Fruit fly (Drosophila melanogaster) whole organism, embryonic: ENCODE results near the gene Nca.

Experiments
- Abd-B ChIP-seq: fragments of 200-800 bp; sonication (Bioruptor generic); optimal IDR thresholded peaks from 2 replicates; lab custom pipeline; 2018; ENCODE audit warnings: missing biosample characterization, mild to moderate bottlenecking, missing genetic modification characterization, moderate library complexity
- Awh ChIP-seq: fragments of 200-800 bp; sonication (Bioruptor generic); IDR thresholded peaks from 2 replicates; pipeline ENCODE4, ENCODE4 v1.3.6; 2022; ENCODE audit warnings: missing biosample characterization, missing genetic modification characterization
- Bteb2 ChIP-seq: fragments of 200-800 bp; sonication (Bioruptor generic); optimal IDR thresholded peaks from 2 replicates; lab custom pipeline; 2016; ENCODE audit warnings: missing biosample characterization, missing genetic modification characterization
- CG10462 ChIP-seq: fragments of 200-800 bp; sonication (Bioruptor generic); optimal IDR thresholded peaks from 2 replicates; lab custom pipeline; 2016; ENCODE audit warnings: missing biosample characterization, missing genetic modification characterization
- CG11085 ChIP-seq: fragments of 200-800 bp; sonication (Bioruptor generic); IDR thresholded peaks from 2 replicates; pipeline ENCODE4 v1.3.6; 2022; ENCODE audit warnings: missing biosample characterization, missing genetic modification characterization
- CG12391 ChIP-seq: fragments of 200-800 bp; sonication (Bioruptor generic); optimal IDR thresholded peaks from 3 replicates; lab custom pipeline; 2018; ENCODE audit warnings: missing biosample characterization, mild to moderate bottlenecking, missing genetic modification characterization, moderate library complexity
- CG12942 ChIP-seq: fragments of 200-800 bp; sonication (Bioruptor generic); optimal IDR thresholded peaks from 3 replicates; lab custom pipeline; 2016; ENCODE audit warnings: missing biosample characterization, missing genetic modification characterization
- CG14441 ChIP-seq: fragments of 200-800 bp; sonication (Bioruptor generic); IDR thresholded peaks from 2 replicates; pipeline ENCODE4 v1.3.6; 2022; ENCODE audit warnings: missing biosample characterization, missing genetic modification characterization
- CG14667 ChIP-seq: fragments of 200-800 bp; sonication (Bioruptor generic); IDR thresholded peaks from 2 replicates; pipeline ENCODE4 v1.3.6; 2022; ENCODE audit warnings: missing biosample characterization, missing genetic modification characterization
- CG14860 ChIP-seq: fragments of 200-800 bp; sonication (Bioruptor generic); IDR thresholded peaks from 3 replicates; pipeline ENCODE4 v1.3.6; 2022; ENCODE audit warnings: missing biosample characterization, missing genetic modification characterization; ENCODE audit not compliant: partially characterized antibody
- CG15479 ChIP-seq: fragments of 200-800 bp; sonication (Bioruptor generic); optimal IDR thresholded peaks from 3 replicates; lab custom pipeline; 2019; ENCODE audit warnings: missing biosample characterization, mild to moderate bottlenecking, missing genetic modification characterization, moderate library complexity
- CG18764 ChIP-seq: fragments of 200-800 bp; sonication (Bioruptor generic); optimal IDR thresholded peaks from 3 replicates; lab custom pipeline; 2016; ENCODE audit warnings: missing biosample characterization, missing genetic modification characterization
- CG2678 ChIP-seq: fragments of 200-800 bp; sonication (Bioruptor generic); optimal IDR thresholded peaks from 3 replicates; lab custom pipeline; 2019; ENCODE audit warnings: missing biosample characterization, mild to moderate bottlenecking, missing genetic modification characterization, moderate library complexity
- CG34224 ChIP-seq: fragments of 200-800 bp; sonication (Bioruptor generic); IDR thresholded peaks from 3 replicates; pipeline ENCODE4 v1.3.6; 2022; ENCODE audit warnings: missing biosample characterization, missing genetic modification characterization; ENCODE audit not compliant: partially characterized antibody
- CG3726 ChIP-seq: fragments of 200-800 bp; sonication (Bioruptor generic); IDR thresholded peaks from 3 replicates; pipeline ENCODE4, ENCODE4 v1.3.6; 2022; ENCODE audit warnings: missing biosample characterization, missing genetic modification characterization
- CG4360 ChIP-seq: fragments of 200-800 bp; sonication (Bioruptor generic); IDR thresholded peaks from 2 replicates; pipeline ENCODE4 v1.3.6; 2022; ENCODE audit warnings: missing biosample characterization, missing genetic modification characterization
- CG6175 ChIP-seq: fragments of 200-800 bp; sonication (Bioruptor generic); IDR thresholded peaks from 3 replicates; pipeline ENCODE4 v1.3.6; 2022; ENCODE audit warnings: missing biosample characterization, missing genetic modification characterization
- CG6683 ChIP-seq: fragments of 200-800 bp; sonication (Bioruptor generic); optimal IDR thresholded peaks from 2 replicates; lab custom pipeline; 2017; ENCODE audit warnings: missing biosample characterization, mild to moderate bottlenecking, missing genetic modification characterization, missing genetic modification reagents
- CG6689 ChIP-seq: fragments of 200-800 bp; sonication (Bioruptor generic); IDR thresholded peaks from 2 replicates; pipeline ENCODE4 v1.3.6; 2022; ENCODE audit warnings: missing biosample characterization, missing genetic modification characterization
- CG7556 ChIP-seq: fragments of 200-800 bp; sonication (Bioruptor generic); optimal IDR thresholded peaks from 2 replicates; lab custom pipeline; 2017; ENCODE audit warnings: missing biosample characterization, mild to moderate bottlenecking, missing genetic modification characterization
- CG8478 ChIP-seq: fragments of >200 bp; optimal IDR thresholded peaks from 2 replicates; lab custom pipeline; 2018
- CG8924 ChIP-seq: fragments of 200-800 bp; optimal IDR thresholded peaks from 3 replicates; lab custom pipeline; 2019; ENCODE audit warnings: missing biosample characterization, mild to moderate bottlenecking, missing genetic modification characterization, moderate library complexity
- HLH4C ChIP-seq: fragments of 200-800 bp; sonication (Bioruptor generic); IDR thresholded peaks from 3 replicates; pipeline ENCODE4 v1.3.6; 2022; ENCODE audit warnings: missing biosample characterization, missing genetic modification characterization; ENCODE audit not compliant: partially characterized antibody
- HLHmδ ChIP-seq: fragments of 200-800 bp; sonication (Bioruptor generic); optimal IDR thresholded peaks from 2 replicates; lab custom pipeline; 2018; ENCODE audit warnings: missing biosample characterization, mild to moderate bottlenecking, missing genetic modification characterization, moderate library complexity
- Hey ChIP-seq: fragments of 200-800 bp; sonication (Bioruptor generic); optimal IDR thresholded peaks from 3 replicates; lab custom pipeline; 2018; ENCODE audit warnings: missing biosample characterization, mild to moderate bottlenecking, missing genetic modification characterization
- Mad ChIP-seq: fragments of 200-800 bp; sonication (Bioruptor generic); optimal IDR thresholded peaks from 2 replicates; lab custom pipeline; 2016; ENCODE audit warnings: missing biosample characterization, missing genetic modification characterization
- Mrtf ChIP-seq: fragments of 200-800 bp; sonication (Bioruptor generic); IDR thresholded peaks from 3 replicates; pipeline ENCODE4 v1.3.6; 2022; ENCODE audit warnings: missing biosample characterization, missing genetic modification characterization
- Ravus ChIP-seq: fragments of 200-800 bp; sonication (Bioruptor generic); IDR thresholded peaks from 2 replicates; pipeline ENCODE4 v1.3.6; 2022; ENCODE audit warnings: missing biosample characterization, missing genetic modification characterization
- Sox102F ChIP-seq: fragments of 200-800 bp; sonication (Bioruptor generic); optimal IDR thresholded peaks from 2 replicates; lab custom pipeline; 2018; ENCODE audit warnings: missing biosample characterization, mild to moderate bottlenecking, missing genetic modification characterization, moderate library complexity
- TFAM ChIP-seq: fragments of 200-800 bp; sonication (Bioruptor generic); optimal IDR thresholded peaks from 2 replicates; lab custom pipeline; 2017; ENCODE audit warnings: missing biosample characterization, missing genetic modification characterization, inconsistent platforms
- Vsx1 ChIP-seq: fragments of 200-800 bp; sonication (Bioruptor generic); optimal IDR thresholded peaks from 2 replicates; lab custom pipeline; 2017; ENCODE audit warnings: missing biosample characterization, mild to moderate bottlenecking, missing genetic modification characterization, missing genetic modification reagents
- ab ChIP-seq: fragments of 200-800 bp; sonication (Bioruptor generic); optimal IDR thresholded peaks from 2 replicates; lab custom pipeline; 2016; ENCODE audit warnings: missing biosample characterization, missing genetic modification characterization
- caup ChIP-seq: fragments of 200-800 bp; sonication (Bioruptor generic); optimal IDR thresholded peaks from 3 replicates; lab custom pipeline; 2017; ENCODE audit warnings: missing biosample characterization, mild to moderate bottlenecking, missing genetic modification characterization, moderate library complexity; ENCODE audit not compliant: severe bottlenecking
- crc ChIP-seq: fragments of 200-800 bp; sonication (Bioruptor generic); optimal IDR thresholded peaks from 2 replicates; lab custom pipeline; 2016; ENCODE audit warnings: missing biosample characterization, missing genetic modification characterization
- crol ChIP-seq: fragments of 200-800 bp; sonication (Bioruptor generic); IDR thresholded peaks from 2 replicates; pipeline ENCODE4 v1.3.6; 2022; ENCODE audit warnings: missing biosample characterization, missing genetic modification characterization
- dan ChIP-seq: fragments of 200-800 bp; sonication (Bioruptor generic); IDR thresholded peaks from 2 replicates; pipeline ENCODE4 v1.3.6; 2022; ENCODE audit warnings: missing biosample characterization, missing genetic modification characterization
- dm ChIP-seq: fragments of 200-800 bp; sonication (Bioruptor generic); optimal IDR thresholded peaks from 3 replicates; lab custom pipeline; 2016; ENCODE audit warnings: missing biosample characterization, missing genetic modification characterization
- fd102C ChIP-seq: fragments of 200-800 bp; sonication (Bioruptor generic); optimal IDR thresholded peaks from 2 replicates; lab custom pipeline; 2018; ENCODE audit warnings: missing biosample characterization, mild to moderate bottlenecking, missing genetic modification characterization, moderate library complexity
- ftz-f1 ChIP-seq: fragments of 200-800 bp; sonication (Bioruptor generic); optimal IDR thresholded peaks from 2 replicates; lab custom pipeline; 2016; ENCODE audit warnings: missing biosample characterization, missing genetic modification characterization
- gcm2 ChIP-seq: fragments of 200-800 bp; sonication (Bioruptor generic); optimal IDR thresholded peaks from 2 replicates; lab custom pipeline; 2016; ENCODE audit warnings: missing biosample characterization, missing genetic modification characterization
- h ChIP-seq: fragments of >200 bp; optimal IDR thresholded peaks from 2 replicates; lab custom pipeline; 2017
- knrl ChIP-seq: fragments of 200-800 bp; sonication (Bioruptor generic); IDR thresholded peaks from 3 replicates; pipeline ENCODE4 v1.3.6; 2022; ENCODE audit warnings: missing biosample characterization, missing genetic modification characterization; ENCODE audit not compliant: partially characterized antibody
- lbe ChIP-seq: fragments of 200-800 bp; sonication (Bioruptor generic); optimal IDR thresholded peaks from 2 replicates; lab custom pipeline; 2016; ENCODE audit warnings: missing biosample characterization, mild to moderate bottlenecking, missing genetic modification characterization
- pros ChIP-seq: fragments of 200-800 bp; sonication (Bioruptor generic); optimal IDR thresholded peaks from 3 replicates; lab custom pipeline; 2019; ENCODE audit warnings: missing biosample characterization, mild to moderate bottlenecking, missing genetic modification characterization, moderate library complexity
- ranshi ChIP-seq: fragments of 200-800 bp; sonication (Bioruptor generic); IDR thresholded peaks from 2 replicates; pipeline ENCODE4 v1.3.6; 2022; ENCODE audit warnings: missing biosample characterization, missing genetic modification characterization
- sc ChIP-seq, 3 experiments: fragments of >200 bp in 2 of 3; fragments of 200-800 bp in 1 of 3; sonication (Bioruptor generic) in 1 of 3; optimal IDR thresholded peaks; 2 replicates in 2 of 3; 3 replicates in 1 of 3; lab custom pipeline; 2017; ENCODE audit warnings: mild to moderate bottlenecking in 1 of 3, missing biosample characterization in 1 of 3, missing genetic modification characterization in 1 of 3, missing genetic modification reagents in 1 of 3
- shn ChIP-seq: fragments of 200-800 bp; sonication (Bioruptor generic); optimal IDR thresholded peaks from 3 replicates; lab custom pipeline; 2016; ENCODE audit warnings: missing biosample characterization, missing genetic modification characterization
- slou ChIP-seq: fragments of 200-800 bp; sonication (Bioruptor generic); optimal IDR thresholded peaks from 3 replicates; lab custom pipeline; 2016; ENCODE audit warnings: missing biosample characterization, missing genetic modification characterization
- sob ChIP-seq: fragments of 200-800 bp; sonication (Bioruptor generic); IDR thresholded peaks from 2 replicates; pipeline ENCODE4 v1.3.6; 2022; ENCODE audit warnings: missing biosample characterization, missing genetic modification characterization
- tna ChIP-seq: fragments of 200-800 bp; sonication (Bioruptor generic); IDR thresholded peaks from 2 replicates; pipeline ENCODE4 v1.3.6; 2022; ENCODE audit warnings: missing biosample characterization, missing genetic modification characterization; ENCODE audit not compliant: partially characterized antibody
- trh ChIP-seq: fragments of 200-800 bp; sonication (Bioruptor generic); optimal IDR thresholded peaks from 2 replicates; lab custom pipeline; 2016; ENCODE audit warnings: missing biosample characterization, missing genetic modification characterization

Gene Nca

dm6 chr3L:19991714-19992231 lies at the start of gene Nca, which contains the start of gene CG7646 (continued):
- TF ChIP-seq CG11085 (GFP tag; lab: Robert Waterston, UW) (no peak), fd102C (GFP tag; lab: Kevin White, UChicago) (no peak), Abd-B (GFP tag; lab: Kevin White, UChicago) (no peak), TFAM (GFP tag; lab: Kevin White, UChicago) (no peak), CG14667 (no peak), Mrtf (GFP tag; lab: Robert Waterston, UW) (no peak), crol (GFP tag; lab: Robert Waterston, UW) (no peak), CG14860 (peak; percentile 88), CG6175 (GFP tag; lab: Robert Waterston, UW) (no peak), pros (GFP tag; lab: Kevin White, UChicago) (no peak), sob (GFP tag; lab: Robert Waterston, UW) (0 out of 2 replicates have a peak, but pooled peaks have one; percentile 26), HLH4C (peak; percentile 89), CG14441 (no peak), gcm2 (GFP tag; lab: Kevin White, UChicago) (no peak), CG34224 (GFP tag; lab: Robert Waterston, UW) (peak; percentile 87), CG15479 (peak; percentile 25), CG4360 (GFP tag; lab: Robert Waterston, UW) (no peak), CG3726 (GFP tag; lab: Robert Waterston, UW) (no peak), CG2678 (tag; lab: Kevin White, UChicago) (no peak), CG8924 (tag; lab: Kevin White, UChicago) (peak; percentile 50), dm (no peak), CG7556 (GFP tag; lab: Kevin White, UChicago) (no peak), slou (no peak), h (lab: Kevin White, UChicago) (no peak), Sox102F (GFP tag; lab: Kevin White, UChicago) (no peak), lbe (GFP tag; lab: Kevin White, UChicago) (no peak), CG12391 (tag; lab: Kevin White, UChicago) (peak; percentile 49), CG18764 (GFP tag; lab: Kevin White, UChicago) (no peak), ftz-f1 (GFP tag; lab: Kevin White, UChicago) (no peak), Vsx1 (GFP tag; lab: Kevin White, UChicago) (no peak), CG6683 (GFP tag; lab: Kevin White, UChicago) (no peak), Ravus (GFP tag; lab: Robert Waterston, UW) (no peak), CG10462 (GFP tag; lab: Kevin White, UChicago) (no peak), Mad (GFP tag; lab: Kevin White, UChicago) (no peak), ab (no peak), trh (GFP tag; lab: Kevin White, UChicago) (no peak), CG6689 (GFP tag; lab: Robert Waterston, UW) (no peak), dan (no peak), shn (GFP tag; lab: Kevin White, UChicago) (no peak), sc (optimal IDR thresholded peaks at IDR 0.05; lab: Kevin White, UChicago) (no peak), sc (GFP tag; optimal IDR thresholded peaks at IDR 0.05; lab: Kevin White, UChicago) (no peak), CG8478 (lab: Kevin White, UChicago) (no peak), Awh (GFP tag; lab: Robert Waterston, UW) (no peak), knrl (peak; percentile 95), Hey (tag; lab: Kevin White, UChicago) (no peak), caup (GFP tag; lab: Kevin White, UChicago) (no peak), HLHmδ (no peak), ranshi (GFP tag; lab: Robert Waterston, UW) (peak; percentile 78; the same call in 1 of the 2 replicates), crc (no peak), tna (GFP tag; lab: Robert Waterston, UW) (peak; percentile 87), CG12942 (no peak), Bteb2 (GFP tag; lab: Kevin White, UChicago) (no peak)
